Worm (Caenorhabditis elegans) whole organism, mixed stage, embryonic: ENCODE measurements around the gene pho-14.

Experiments used
- ces-1 ChIP-seq: fragments of 150-350 bp; optimal IDR thresholded peaks from 2 replicates; lab custom pipeline; 2014; ENCODE audit warnings: missing biosample characterization, missing genetic modification reagents, missing genetic modification characterization
- elt-3 ChIP-seq: fragments of 150-350 bp; optimal IDR thresholded peaks from 2 replicates; lab custom pipeline; 2014; ENCODE audit warnings: missing biosample characterization, missing genetic modification characterization
- lsy-2 ChIP-seq: fragments of 150-350 bp; optimal IDR thresholded peaks from 2 replicates; lab custom pipeline; 2014; ENCODE audit warnings: missing biosample characterization, missing genetic modification characterization
- mep-1 ChIP-seq: fragments of 150-350 bp; optimal IDR thresholded peaks from 2 replicates; lab custom pipeline; 2017; ENCODE audit warnings: missing biosample characterization, missing genetic modification reagents, missing genetic modification characterization, inconsistent platforms
- nhr-237 ChIP-seq: fragments of 150-350 bp; optimal IDR thresholded peaks from 2 replicates; lab custom pipeline; 2014; ENCODE audit warnings: missing biosample characterization, missing genetic modification characterization
- nhr-28 ChIP-seq: fragments of 150-350 bp; optimal IDR thresholded peaks from 2 replicates; lab custom pipeline; 2014; ENCODE audit warnings: missing biosample characterization, missing genetic modification characterization
- nhr-76 ChIP-seq: sonication (generic microtip); optimal IDR thresholded peaks from 2 replicates; lab custom pipeline; 2017; ENCODE audit warnings: missing biosample characterization, missing genetic modification characterization
- pha-4 ChIP-seq: fragments of 150-350 bp; optimal IDR thresholded peaks from 2 replicates; lab custom pipeline; 2018; ENCODE audit warnings: missing biosample characterization, missing genetic modification reagents, missing genetic modification characterization
- sem-2 ChIP-seq: fragments of 200-800 bp; sonication (Bioruptor generic); optimal IDR thresholded peaks from 2 replicates; lab custom pipeline; 2018; ENCODE audit warnings: mild to moderate bottlenecking, missing genetic modification characterization, missing compliant biosample characterization
- sptf-1 ChIP-seq: sonication (generic microtip); optimal IDR thresholded peaks from 2 replicates; lab custom pipeline; 2017; ENCODE audit warnings: mild to moderate bottlenecking, missing genetic modification characterization, moderate library complexity, missing compliant biosample characterization
- unc-39 ChIP-seq: fragments of 150-350 bp; optimal IDR thresholded peaks from 2 replicates; lab custom pipeline; 2014; ENCODE audit warnings: missing biosample characterization, missing genetic modification characterization
- unc-62 ChIP-seq: fragments of 150-350 bp; optimal IDR thresholded peaks from 2 replicates; lab custom pipeline; 2014; ENCODE audit warnings: missing biosample characterization, missing genetic modification reagents, missing genetic modification characterization
- ztf-11 ChIP-seq: fragments of 150-350 bp; optimal IDR thresholded peaks from 2 replicates; lab custom pipeline; 2014; ENCODE audit warnings: missing biosample characterization, missing genetic modification characterization

DNA sequence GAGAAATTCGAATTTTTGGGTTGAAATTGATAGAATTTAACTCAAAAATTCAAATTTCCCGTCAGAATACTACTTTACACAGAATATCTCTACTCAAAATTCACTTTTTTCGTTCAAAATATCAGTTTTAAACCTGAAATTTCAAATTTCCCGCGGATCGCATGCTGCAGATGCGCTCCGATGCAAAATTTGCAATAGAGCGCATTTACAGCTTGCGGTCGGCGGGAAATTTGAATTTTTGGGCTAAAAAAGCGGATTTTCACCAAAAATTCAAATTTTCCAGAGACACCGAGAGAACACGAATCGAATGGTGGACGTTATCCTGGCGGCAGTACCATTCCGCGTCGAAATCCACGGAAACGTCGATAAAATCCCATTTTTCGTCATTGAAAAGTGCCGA is 24.1 kb upstream of the pho-14 start:
- no peak for TF ChIP-seq unc-62
- TF ChIP-seq pha-4 (tag; lab: Kevin White, UChicago): no peak
- no peak for TF ChIP-seq lsy-2 (tag; lab: Kevin White, UChicago)
- no peak for TF ChIP-seq elt-3 (tag; lab: Kevin White, UChicago)
- TF ChIP-seq sem-2 (GFP tag; lab: Kevin White, UChicago): no peak
- no peak for TF ChIP-seq ztf-11 (tag; lab: Kevin White, UChicago)
- no peak for TF ChIP-seq nhr-28 (tag; lab: Kevin White, UChicago)
- TF ChIP-seq ces-1 (GFP tag; lab: Kevin White, UChicago): no peak
- TF ChIP-seq sptf-1: no peak
- TF ChIP-seq nhr-237 (tag; lab: Kevin White, UChicago): no peak
- TF ChIP-seq unc-39 (tag; lab: Kevin White, UChicago): no peak
- no peak for TF ChIP-seq mep-1 (tag; lab: Kevin White, UChicago)
- TF ChIP-seq nhr-76 (tag; lab: Kevin White, UChicago): no peak
